Worm (Caenorhabditis elegans) whole organism, L1 larva: ENCODE results near the gene nhr-264.
A peak's percentile ranks its signal among the peaks of the same experiment; 100 is the strongest.
"Not testable (repeated sequence)": the region's sequence is repeated elsewhere in the genome, so short reads cannot be mapped to it uniquely, and the experiment has no call there.

ENCODE experiments used
- C16A3.4 ChIP-seq: fragments of 150-350 bp; optimal IDR thresholded peaks from 2 replicates; lab custom pipeline; 2014; ENCODE audit warnings: missing biosample characterization, missing genetic modification characterization
- F16B12.6 ChIP-seq: fragments of 150-350 bp; optimal IDR thresholded peaks from 2 replicates; lab custom pipeline; 2014; ENCODE audit warnings: missing biosample characterization, missing genetic modification characterization
- Y116A8C.19 ChIP-seq: sonication (generic microtip); optimal IDR thresholded peaks from 2 replicates; lab custom pipeline; 2016; ENCODE audit warnings: missing compliant biosample characterization, missing genetic modification characterization, borderline replicate concordance
- aha-1 ChIP-seq: fragments of 150-350 bp; optimal IDR thresholded peaks from 2 replicates; lab custom pipeline; 2014; ENCODE audit warnings: missing biosample characterization, missing genetic modification characterization
- alr-1 ChIP-seq: fragments of 200-800 bp; sonication (Bioruptor generic); optimal IDR thresholded peaks from 2 replicates; lab custom pipeline; 2018; ENCODE audit warnings: borderline replicate concordance, mild to moderate bottlenecking, missing genetic modification characterization, missing compliant biosample characterization
- ama-1 ChIP-seq: fragments of 150-350 bp; optimal IDR thresholded peaks from 2 replicates; lab custom pipeline; 2014
- blmp-1 ChIP-seq: fragments of 150-350 bp; optimal IDR thresholded peaks from 2 replicates; lab custom pipeline; 2014; ENCODE audit warnings: missing biosample characterization, missing genetic modification characterization
- ceh-88 ChIP-seq: fragments of 200-800 bp; sonication (Bioruptor generic); IDR thresholded peaks from 2 replicates; pipeline ENCODE4 v1.3.6; 2022; ENCODE audit warnings: missing genetic modification characterization, missing compliant biosample characterization
- ceh-90 ChIP-seq: sonication (generic microtip); optimal IDR thresholded peaks from 2 replicates; lab custom pipeline; 2016; ENCODE audit warnings: missing genetic modification characterization, missing compliant biosample characterization
- ces-1 ChIP-seq: fragments of 150-350 bp; optimal IDR thresholded peaks from 2 replicates; lab custom pipeline; 2014; ENCODE audit warnings: missing biosample characterization, missing genetic modification reagents, missing genetic modification characterization
- dpl-1 ChIP-seq, 3 experiments: fragments of 150-350 bp in 2 of 3; sonication (generic microtip) in 1 of 3; optimal IDR thresholded peaks; 2 replicates each; lab custom pipeline; 2014 to 2017; ENCODE audit warnings: missing biosample characterization in 3 of 3, missing genetic modification characterization in 3 of 3, missing genetic modification reagents in 3 of 3
- dsc-1 ChIP-seq: sonication (generic microtip); optimal IDR thresholded peaks from 2 replicates; lab custom pipeline; 2016; ENCODE audit warnings: mild to moderate bottlenecking, missing genetic modification characterization, missing compliant biosample characterization
- efl-1 ChIP-seq, 4 experiments: fragments of 150-350 bp; optimal IDR thresholded peaks in 3 of 4; peaks in 1 of 4; 1 replicate in 1 of 4; 2 replicates in 3 of 4; lab custom pipeline; 2014; ENCODE audit warnings: missing biosample characterization in 2 of 4, missing genetic modification characterization in 2 of 4, missing genetic modification reagents in 2 of 4
- elt-2 ChIP-seq: sonication (generic microtip); optimal IDR thresholded peaks from 2 replicates; lab custom pipeline; 2016; ENCODE audit warnings: missing genetic modification characterization, mild to moderate bottlenecking, inconsistent platforms, missing compliant biosample characterization, missing genetic modification reagents
- ets-5 ChIP-seq: fragments of 200-800 bp; sonication (Bioruptor generic); IDR thresholded peaks from 2 replicates; pipeline ENCODE4 v1.3.6; 2022; ENCODE audit warnings: missing genetic modification characterization, missing compliant biosample characterization
- fkh-8 ChIP-seq: sonication (generic microtip); optimal IDR thresholded peaks from 2 replicates; lab custom pipeline; 2016; ENCODE audit warnings: mild to moderate bottlenecking, missing genetic modification characterization, missing compliant biosample characterization
- grh-1 ChIP-seq: fragments of 200-800 bp; sonication (Bioruptor generic); IDR thresholded peaks from 2 replicates; pipeline ENCODE4 v1.3.6; 2022; ENCODE audit warnings: missing genetic modification reagents, missing genetic modification characterization, missing compliant biosample characterization
- hlh-4 ChIP-seq: sonication (generic microtip); optimal IDR thresholded peaks from 2 replicates; lab custom pipeline; 2016; ENCODE audit warnings: mild to moderate bottlenecking, missing genetic modification characterization, missing compliant biosample characterization
- hpl-2 ChIP-seq: fragments of 150-350 bp; optimal IDR thresholded peaks from 2 replicates; lab custom pipeline; 2014; ENCODE audit warnings: missing biosample characterization, missing genetic modification reagents, missing genetic modification characterization
- irx-1 ChIP-seq: sonication (generic microtip); optimal IDR thresholded peaks from 2 replicates; lab custom pipeline; 2016; ENCODE audit warnings: missing genetic modification characterization, missing compliant biosample characterization
- lin-14 ChIP-seq: fragments of 200-800 bp; sonication (Bioruptor generic); optimal IDR thresholded peaks from 2 replicates; lab custom pipeline; 2018; ENCODE audit warnings: mild to moderate bottlenecking, missing genetic modification characterization, moderate library complexity, missing compliant biosample characterization
- lin-15B ChIP-seq: fragments of 150-350 bp; sonication (generic microtip); optimal IDR thresholded peaks from 3 replicates; lab custom pipeline; 2014; ENCODE audit warnings: missing biosample characterization, missing genetic modification characterization
- lin-39 ChIP-seq: fragments of 150-350 bp; optimal IDR thresholded peaks from 2 replicates; lab custom pipeline; 2014; ENCODE audit warnings: missing biosample characterization, missing genetic modification reagents, missing genetic modification characterization
- lsy-2 ChIP-seq, 2 experiments: fragments of 150-350 bp; optimal IDR thresholded peaks; 2 replicates each; lab custom pipeline; 2014; ENCODE audit warnings: missing biosample characterization in 2 of 2, missing genetic modification characterization in 2 of 2
- nhr-19 ChIP-seq: fragments of 200-800 bp; sonication (Bioruptor generic); conservative IDR thresholded peaks from 2 replicates; pipeline ENCODE4 v1.3.6; 2022; ENCODE audit warnings: missing genetic modification characterization, missing compliant biosample characterization
- nhr-20 ChIP-seq: sonication (generic microtip); optimal IDR thresholded peaks from 2 replicates; lab custom pipeline; 2016; ENCODE audit warnings: mild to moderate bottlenecking, missing genetic modification characterization, missing compliant biosample characterization
- nhr-47 ChIP-seq: sonication (generic microtip); optimal IDR thresholded peaks from 2 replicates; lab custom pipeline; 2016; ENCODE audit warnings: mild to moderate bottlenecking, missing genetic modification characterization, moderate library complexity, missing compliant biosample characterization
- nhr-71 ChIP-seq: sonication (generic microtip); optimal IDR thresholded peaks from 2 replicates; lab custom pipeline; 2016; ENCODE audit warnings: mild to moderate bottlenecking, missing genetic modification characterization, moderate library complexity, missing compliant biosample characterization
- nhr-76 ChIP-seq: sonication (generic microtip); optimal IDR thresholded peaks from 2 replicates; lab custom pipeline; 2017; ENCODE audit warnings: missing biosample characterization, missing genetic modification characterization
- nhr-84 ChIP-seq: sonication (generic microtip); optimal IDR thresholded peaks from 2 replicates; lab custom pipeline; 2017; ENCODE audit warnings: missing biosample characterization, missing genetic modification characterization
- nhr-85 ChIP-seq: sonication (generic microtip); peaks from one replicate; lab custom pipeline; 2016; ENCODE audit warnings: missing genetic modification characterization, inconsistent platforms, missing compliant biosample characterization
- pax-3 ChIP-seq: fragments of 200-800 bp; sonication (Bioruptor generic); optimal IDR thresholded peaks from 2 replicates; lab custom pipeline; 2018; ENCODE audit warnings: mild to moderate bottlenecking, missing genetic modification characterization, moderate library complexity, missing compliant biosample characterization
- rnt-1 ChIP-seq: sonication (generic microtip); optimal IDR thresholded peaks from 2 replicates; lab custom pipeline; 2016; ENCODE audit warnings: mild to moderate bottlenecking, missing genetic modification characterization, moderate library complexity, missing compliant biosample characterization
- skn-1 ChIP-seq: fragments of 150-350 bp; optimal IDR thresholded peaks from 2 replicates; lab custom pipeline; 2014; ENCODE audit warnings: missing biosample characterization, missing genetic modification characterization
- snpc-4 ChIP-seq: fragments of 150-350 bp; optimal IDR thresholded peaks from 2 replicates; lab custom pipeline; 2014; ENCODE audit warnings: missing biosample characterization, missing genetic modification characterization
- sox-4 ChIP-seq: sonication (generic microtip); optimal IDR thresholded peaks from 2 replicates; lab custom pipeline; 2016; ENCODE audit warnings: missing genetic modification characterization, missing compliant biosample characterization
- sup-37 ChIP-seq: fragments of 200-800 bp; sonication (Bioruptor generic); optimal IDR thresholded peaks from 2 replicates; lab custom pipeline; 2018; ENCODE audit warnings: mild to moderate bottlenecking, missing genetic modification characterization, missing compliant biosample characterization
- swsn-7 ChIP-seq: sonication (generic microtip); optimal IDR thresholded peaks from 2 replicates; lab custom pipeline; 2016; ENCODE audit warnings: missing genetic modification characterization, missing compliant biosample characterization
- unc-130 ChIP-seq: fragments of 150-350 bp; optimal IDR thresholded peaks from 2 replicates; lab custom pipeline; 2017; ENCODE audit warnings: missing biosample characterization, missing genetic modification characterization, inconsistent platforms
- unc-62 ChIP-seq: fragments of 150-350 bp; optimal IDR thresholded peaks from 2 replicates; lab custom pipeline; 2014; ENCODE audit warnings: missing biosample characterization, missing genetic modification reagents, missing genetic modification characterization
- unc-98 ChIP-seq: fragments of 200-800 bp; sonication (Bioruptor generic); IDR thresholded peaks from 2 replicates; pipeline ENCODE4 v1.3.6; 2022; ENCODE audit warnings: missing genetic modification characterization, missing compliant biosample characterization
- vab-15 ChIP-seq: sonication (generic microtip); optimal IDR thresholded peaks from 2 replicates; lab custom pipeline; 2017; ENCODE audit warnings: missing genotype, mild to moderate bottlenecking, missing genetic modification characterization, missing compliant biosample characterization
- xbp-1 ChIP-seq: sonication (generic microtip); optimal IDR thresholded peaks from 2 replicates; lab custom pipeline; 2016; ENCODE audit warnings: missing genetic modification characterization, missing compliant biosample characterization
- zag-1 ChIP-seq: fragments of 150-350 bp; optimal IDR thresholded peaks from 2 replicates; lab custom pipeline; 2014; ENCODE audit warnings: missing biosample characterization, missing genetic modification characterization
- zip-4 ChIP-seq: fragments of 200-800 bp; sonication (Bioruptor generic); optimal IDR thresholded peaks from 2 replicates; lab custom pipeline; 2018; ENCODE audit warnings: mild to moderate bottlenecking, missing genetic modification characterization, moderate library complexity, missing compliant biosample characterization
- ztf-11 ChIP-seq, 2 experiments: sonication (generic microtip); optimal IDR thresholded peaks; 2 replicates each; lab custom pipeline; 2016 to 2017; ENCODE audit warnings: missing genetic modification characterization in 2 of 2, missing biosample characterization in 1 of 2, missing compliant biosample characterization in 1 of 2
- ztf-4 ChIP-seq: fragments of 150-350 bp; optimal IDR thresholded peaks from 2 replicates; lab custom pipeline; 2014; ENCODE audit warnings: missing biosample characterization, missing genetic modification characterization

Gene nhr-264

DNA sequence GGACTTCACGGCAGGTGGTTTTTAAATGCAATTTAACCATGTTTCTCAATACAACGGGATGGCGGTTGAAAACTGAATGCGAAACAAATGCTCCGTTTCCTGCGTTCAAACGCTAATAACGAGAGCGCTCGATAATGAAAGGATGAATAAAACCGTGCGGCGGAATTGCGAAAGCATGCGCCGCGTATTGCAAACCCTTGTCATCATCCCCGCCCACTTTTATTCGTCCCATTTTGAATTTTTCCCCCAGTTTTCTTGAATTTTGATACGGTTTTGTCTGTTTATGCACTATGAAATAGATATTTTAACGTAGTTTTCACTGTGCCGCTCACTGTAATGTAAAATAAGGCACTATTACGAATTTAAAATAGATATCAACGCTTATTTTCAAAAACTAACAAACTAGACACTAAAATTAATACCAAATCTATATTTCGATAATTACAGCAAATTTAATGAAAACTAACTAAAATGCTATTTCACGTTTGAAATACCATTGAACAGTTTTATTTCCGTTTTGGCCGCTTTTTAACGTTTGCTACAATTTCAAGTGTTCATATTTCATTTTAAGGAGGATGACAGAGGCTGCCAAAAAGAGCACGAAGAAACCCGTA, 22.4 kb upstream of the nhr-264 start, which contains the start of the genes F49C12.9 and rpn-7 (continued):
- TF ChIP-seq sup-37 (GFP tag; lab: Kevin White, UChicago) (no peak), ceh-90 (tag; lab: Kevin White, UChicago) (no peak), lin-14 (GFP tag; lab: Kevin White, UChicago) (no peak), C16A3.4 (tag; lab: Kevin White, UChicago) (peak; percentile 45), ama-1 (no peak), lin-15B (tag; lab: Kevin White, UChicago) (no peak), rnt-1 (tag; lab: Kevin White, UChicago) (peak; percentile 48), blmp-1 (tag; lab: Kevin White, UChicago) (peak; percentile 25), unc-130 (peak; percentile 61), nhr-76 (tag; lab: Kevin White, UChicago) (no peak), nhr-71 (tag; lab: Kevin White, UChicago) (peak; percentile 56), hlh-4 (tag; lab: Kevin White, UChicago) (no peak), ztf-4 (tag; lab: Kevin White, UChicago) (no peak), lsy-2 (tag; optimal IDR thresholded peaks at IDR 0.05; lab: Kevin White, UChicago) (peak in 1 of 2 experiments; percentile 39), grh-1 (GFP tag; lab: Robert Waterston, UW) (no peak), snpc-4 (no peak), sox-4 (tag; lab: Kevin White, UChicago) (no peak), hpl-2 (GFP tag; lab: Kevin White, UChicago) (no peak), unc-62 (no peak), unc-98 (GFP tag; lab: Robert Waterston, UW) (no peak), ets-5 (GFP tag; lab: Robert Waterston, UW) (no peak), fkh-8 (tag; lab: Kevin White, UChicago) (no peak), Y116A8C.19 (tag; lab: Kevin White, UChicago) (no peak), ces-1 (GFP tag; lab: Kevin White, UChicago) (no peak), ceh-88 (GFP tag; lab: Robert Waterston, UW) (no peak), skn-1 (peak; percentile 98), zag-1 (no peak), xbp-1 (tag; lab: Kevin White, UChicago) (peak; percentile 36), nhr-84 (tag; lab: Kevin White, UChicago) (no peak), swsn-7 (peak; percentile 37), ztf-11 (tag; optimal IDR thresholded peaks at IDR 0.05; lab: Kevin White, UChicago) (no peak), F16B12.6 (tag; lab: Kevin White, UChicago) (no peak), nhr-19 (GFP tag; lab: Robert Waterston, UW) (no peak; the same call in 1 of the 2 replicates)

- not testable (repeated sequence) for TF ChIP-seq unc-130; lsy-2 (tag; optimal IDR thresholded peaks at IDR 0.05; lab: Kevin White, UChicago); vab-15 (tag; lab: Kevin White, UChicago)
These were observed 19.1 kb upstream of the nhr-264 start, which contains the start of gene F49C12.7 for ce11 chrIV:9312827-9313226. F49C12.7 (minus strand) TSS chrIV:9312927.

ce11 chrIV:9310935-9311566, 17.3 kb upstream of the nhr-264 start:
- no peak for TF ChIP-seq nhr-47 (tag; lab: Kevin White, UChicago)
- no peak for TF ChIP-seq zag-1
- TF ChIP-seq dsc-1 (tag; lab: Kevin White, UChicago) = no peak
- TF ChIP-seq sup-37 (GFP tag; lab: Kevin White, UChicago) = no peak
- TF ChIP-seq elt-2 (tag; lab: Kevin White, UChicago) = peak; percentile 90
- TF ChIP-seq pax-3 (tag; lab: Kevin White, UChicago) = no peak
- TF ChIP-seq efl-1 (optimal IDR thresholded peaks at IDR 0.05; lab: Kevin White, UChicago) = no peak
- TF ChIP-seq efl-1 (GFP tag; optimal IDR thresholded peaks at IDR 0.05 in 1 of 2; lab: Kevin White, UChicago) = peak in 1 of 2 experiments; percentile 75
- TF ChIP-seq unc-130 = no peak
- no peak for TF ChIP-seq hlh-4 (tag; lab: Kevin White, UChicago)
- TF ChIP-seq alr-1 = no peak
- TF ChIP-seq lin-39 (tag; lab: Kevin White, UChicago) = no peak
- TF ChIP-seq aha-1 (tag; lab: Kevin White, UChicago) = no peak
- peak; percentile 7 for TF ChIP-seq nhr-20 (tag; lab: Kevin White, UChicago)
- no peak for TF ChIP-seq zip-4 (GFP tag; lab: Kevin White, UChicago)
- no peak for TF ChIP-seq ets-5 (GFP tag; lab: Robert Waterston, UW)
- TF ChIP-seq nhr-84 (tag; lab: Kevin White, UChicago) = no peak
- no peak for TF ChIP-seq nhr-85 (tag; lab: Kevin White, UChicago)
- no peak for TF ChIP-seq dpl-1 (GFP tag; optimal IDR thresholded peaks at IDR 0.05; lab: Kevin White, UChicago)
- no peak for TF ChIP-seq irx-1 (tag; lab: Kevin White, UChicago)
